Worm (Caenorhabditis elegans): ENCODE results near the gene cogc-6.
A peak's percentile ranks its signal among the peaks of the same experiment; 100 is the strongest.

cogc-6 gene

ce11 chrV:8263941-8264340 lies 42.8 kb upstream of the cogc-6 start, which contains the start of gene C16D9.9:
Gene C16D9.9, plus strand, starts transcription at chrV:8264241.
- TF ChIP-seq ceh-83 (GFP tag; optimal IDR thresholded peaks at IDR 0.05) = no peak
- TF ChIP-seq bed-3 (GFP tag; optimal IDR thresholded peaks at IDR 0.05) = no peak
- TF ChIP-seq elt-3 (tag; optimal IDR thresholded peaks at IDR 0.05) = no peak
- TF ChIP-seq nhr-28 (tag; optimal IDR thresholded peaks at IDR 0.05) = no peak
- no peak for TF ChIP-seq snpc-4 (tag; optimal IDR thresholded peaks at IDR 0.05)
- no peak for TF ChIP-seq M03D4.4 (tag; optimal IDR thresholded peaks at IDR 0.05)
- TF ChIP-seq drap-1 (GFP tag; optimal IDR thresholded peaks at IDR 0.05) = no peak
- no peak for TF ChIP-seq ces-1 (GFP tag; optimal IDR thresholded peaks at IDR 0.05)
- no peak for TF ChIP-seq unc-39 (tag; optimal IDR thresholded peaks at IDR 0.05)
- TF ChIP-seq ztf-11 (tag; optimal IDR thresholded peaks at IDR 0.05) = no peak
- no peak for TF ChIP-seq nhr-76 (tag; optimal IDR thresholded peaks at IDR 0.05)
- no peak for TF ChIP-seq tbx-8 (GFP tag; optimal IDR thresholded peaks at IDR 0.05)
- TF ChIP-seq ceh-43 (GFP tag; optimal IDR thresholded peaks at IDR 0.05) = no peak
- TF ChIP-seq mls-2 (tag; optimal IDR thresholded peaks at IDR 0.05) = no peak

- TF ChIP-seq bed-3 (GFP tag; optimal IDR thresholded peaks at IDR 0.05) = no peak
- TF ChIP-seq ztf-11 (tag; optimal IDR thresholded peaks at IDR 0.05) = no peak
- no peak for TF ChIP-seq zip-8 (tag; optimal IDR thresholded peaks at IDR 0.05)
- TF ChIP-seq mab-5 (tag; optimal IDR thresholded peaks at IDR 0.05) = no peak
- TF ChIP-seq unc-120 (tag; optimal IDR thresholded peaks at IDR 0.05; ENCODE audit: poor library complexity, severe bottlenecking) = no peak
- no peak for TF ChIP-seq drap-1 (GFP tag; optimal IDR thresholded peaks at IDR 0.05)
- no peak for TF ChIP-seq elt-3 (tag; optimal IDR thresholded peaks at IDR 0.05)
- no peak for TF ChIP-seq nhr-237 (tag; optimal IDR thresholded peaks at IDR 0.05)
- TF ChIP-seq mep-1 (tag; optimal IDR thresholded peaks at IDR 0.05) = no peak
- TF ChIP-seq sem-2 (GFP tag; optimal IDR thresholded peaks at IDR 0.05) = no peak
- TF ChIP-seq elt-1 (tag; optimal IDR thresholded peaks at IDR 0.05; ENCODE audit: borderline replicate concordance, insufficient read depth) = no peak
- no peak for TF ChIP-seq flh-1 (GFP tag; optimal IDR thresholded peaks at IDR 0.05)
- TF ChIP-seq unc-39 (tag; optimal IDR thresholded peaks at IDR 0.05) = no peak
- TF ChIP-seq nhr-2 (tag; optimal IDR thresholded peaks at IDR 0.05) = no peak
- TF ChIP-seq nhr-76 (tag; optimal IDR thresholded peaks at IDR 0.05) = no peak
- TF ChIP-seq hlh-1 (tag; optimal IDR thresholded peaks at IDR 0.05) = no peak
- no peak for TF ChIP-seq blmp-1 (tag; optimal IDR thresholded peaks at IDR 0.05)
- no peak for TF ChIP-seq tbx-8 (GFP tag; optimal IDR thresholded peaks at IDR 0.05)
- TF ChIP-seq ham-2 (GFP tag; optimal IDR thresholded peaks at IDR 0.05) = no peak
- TF ChIP-seq mls-2 (tag; optimal IDR thresholded peaks at IDR 0.05) = no peak
Observed at ce11 chrV:8263466-8263865, 42.4 kb upstream of the cogc-6 start, which contains the start of gene C16D9.8. Gene C16D9.8, minus strand, starts transcription at chrV:8263566.

ce11 chrV:8262212-8262611 lies 41.1 kb upstream of the cogc-6 start:
- no peak for TF ChIP-seq pha-4 (tag; optimal IDR thresholded peaks at IDR 0.05)
- TF ChIP-seq sem-2 (GFP tag; optimal IDR thresholded peaks at IDR 0.05) = no peak
- TF ChIP-seq M03D4.4 (tag; optimal IDR thresholded peaks at IDR 0.05) = no peak
- TF ChIP-seq mep-1 (tag; optimal IDR thresholded peaks at IDR 0.05) = no peak
- TF ChIP-seq elt-3 (tag; optimal IDR thresholded peaks at IDR 0.05) = no peak

ce11 chrV:8259016-8259415 lies 37.9 kb upstream of the cogc-6 start, which contains the start of gene C16D9.1:
Gene C16D9.1, plus strand, starts transcription at chrV:8259316.
- TF ChIP-seq ceh-83 (GFP tag; optimal IDR thresholded peaks at IDR 0.05) (no peak), drap-1 (GFP tag; optimal IDR thresholded peaks at IDR 0.05) (no peak), bed-3 (GFP tag; optimal IDR thresholded peaks at IDR 0.05) (no peak), sptf-1 (tag; optimal IDR thresholded peaks at IDR 0.05) (no peak), nhr-12 (tag; optimal IDR thresholded peaks at IDR 0.05) (no peak), nhr-237 (tag; optimal IDR thresholded peaks at IDR 0.05) (no peak), snpc-4 (tag; optimal IDR thresholded peaks at IDR 0.05) (no peak), unc-39 (tag; optimal IDR thresholded peaks at IDR 0.05) (no peak), unc-62 (GFP tag; optimal IDR thresholded peaks at IDR 0.05) (no peak), cnd-1 (tag; optimal IDR thresholded peaks at IDR 0.05) (no peak), unc-120 (tag; optimal IDR thresholded peaks at IDR 0.05; ENCODE audit: poor library complexity, severe bottlenecking) (no peak), ztf-11 (tag; optimal IDR thresholded peaks at IDR 0.05) (no peak), M03D4.4 (tag; optimal IDR thresholded peaks at IDR 0.05) (no peak), lin-13 (tag; optimal IDR thresholded peaks at IDR 0.05) (no peak)

ce11 chrV:8254973-8255372 lies 33.9 kb upstream of the cogc-6 start:
- TF ChIP-seq elt-3 (tag; optimal IDR thresholded peaks at IDR 0.05) (no peak), zip-8 (tag; optimal IDR thresholded peaks at IDR 0.05) (peak; percentile 74), blmp-1 (tag; optimal IDR thresholded peaks at IDR 0.05) (peak; percentile 50)
